Worm (Caenorhabditis elegans) whole organism, L4 larva: Measurements from ENCODE around the gene K02A6.3.

Experiments used
- ama-1 ChIP-seq: fragments of 150-350 bp; optimal IDR thresholded peaks from 2 replicates; lab custom pipeline; 2014; ENCODE audit warnings: inconsistent platforms, mixed read lengths
- daf-12 ChIP-seq: fragments of 150-350 bp; optimal IDR thresholded peaks from 2 replicates; lab custom pipeline; 2014; ENCODE audit warnings: missing biosample characterization, missing genetic modification reagents, missing genetic modification characterization
- daf-19 ChIP-seq: fragments of 200-800 bp; sonication (Bioruptor generic); conservative IDR thresholded peaks from 2 replicates; pipeline ENCODE4 v1.3.6; 2022; ENCODE audit warnings: missing genetic modification characterization, missing compliant biosample characterization
- hlh-30 ChIP-seq: sonication (generic microtip); optimal IDR thresholded peaks from 2 replicates; lab custom pipeline; 2017; ENCODE audit warnings: antibody characterized with exemption, mild to moderate bottlenecking, missing genetic modification characterization, missing compliant biosample characterization; ENCODE audit not compliant: insufficient read depth
- mxl-2 ChIP-seq: fragments of 200-800 bp; sonication (Bioruptor generic); conservative IDR thresholded peaks from 2 replicates; pipeline ENCODE4 v1.3.6; 2022; ENCODE audit warnings: missing genetic modification reagents, missing genetic modification characterization, missing compliant biosample characterization
- nhr-76 ChIP-seq: fragments of 150-350 bp; optimal IDR thresholded peaks from 2 replicates; lab custom pipeline; 2014; ENCODE audit warnings: missing biosample characterization, missing genetic modification characterization

DNA sequence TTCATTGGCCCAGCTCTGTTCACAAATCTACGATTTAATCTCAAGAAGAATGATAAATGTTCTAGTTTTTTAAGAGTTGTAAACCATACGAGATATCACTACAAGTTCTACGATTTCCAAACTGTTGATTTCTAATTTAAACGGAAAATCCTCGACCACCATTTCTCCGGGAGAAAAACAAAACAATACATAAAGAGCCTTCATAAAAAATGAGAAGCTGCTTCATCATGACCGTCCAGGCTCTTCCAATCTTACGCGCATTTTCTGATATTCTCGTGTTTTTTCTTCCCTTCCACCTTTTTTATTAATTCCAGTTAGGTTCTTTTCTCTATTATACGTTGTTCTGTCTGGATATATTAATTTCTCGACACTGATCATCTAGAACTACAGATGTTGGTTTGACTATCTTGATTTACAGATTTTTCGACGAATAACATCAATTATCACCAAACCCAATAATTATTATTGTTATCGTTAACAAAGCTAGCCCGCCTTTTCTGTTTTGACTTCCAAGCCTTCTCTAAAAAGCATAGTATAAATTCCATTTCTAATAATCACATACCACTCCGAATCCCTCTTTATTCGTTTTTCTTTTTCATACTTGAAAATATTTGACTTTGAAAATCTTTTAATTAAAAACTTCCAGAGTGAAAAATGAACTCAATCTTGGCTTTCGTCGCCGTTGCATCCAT lies 17.2 kb downstream of the K02A6.3 start, which contains the start of gene C47D2.1:
- TF ChIP-seq daf-19 (GFP tag; lab: Robert Waterston, UW), result no peak
- TF ChIP-seq nhr-76 (tag; lab: Kevin White, UChicago), result no peak
- TF ChIP-seq daf-12 (tag; lab: Kevin White, UChicago), result no peak
- no peak for TF ChIP-seq ama-1 (lab: Kevin White, UChicago)
- TF ChIP-seq hlh-30 (tag; lab: Kevin White, UChicago), result no peak
- no peak for TF ChIP-seq mxl-2 (GFP tag; lab: Robert Waterston, UW)
